Worm (Caenorhabditis elegans): ENCODE results near the gene tba-4.

tba-4 gene

DNA sequence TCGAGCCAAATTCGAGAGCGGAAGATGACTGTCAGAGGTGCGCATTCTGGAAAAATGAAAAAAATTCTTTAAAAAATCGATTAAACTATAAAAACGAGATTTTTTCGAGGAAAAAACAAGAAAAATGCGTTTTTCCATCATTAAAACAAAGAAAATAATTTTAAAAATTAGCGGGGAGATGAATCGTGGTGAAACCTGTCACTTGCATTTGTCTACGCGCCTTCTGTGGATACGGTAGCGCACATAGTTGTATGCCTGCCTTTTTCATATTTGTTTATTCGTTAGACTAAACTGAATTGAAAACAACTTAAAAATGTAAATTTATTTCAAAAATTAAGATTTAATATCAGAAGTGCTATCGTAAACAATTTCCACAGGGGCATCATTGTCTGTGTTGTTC is 34.1 kb upstream of the tba-4 start, which contains the start of gene egg-3 (continued):
- TF ChIP-seq nhr-179 (tag; optimal IDR thresholded peaks at IDR 0.05), result no peak
- no peak for TF ChIP-seq rpc-1 (optimal IDR thresholded peaks at IDR 0.05)
- TF ChIP-seq rpc-1 (tag; optimal IDR thresholded peaks at IDR 0.05), result no peak
- TF ChIP-seq F33H1.4 (GFP tag; IDR thresholded peaks at IDR 0.05), result peak; percentile 92
- no peak for TF ChIP-seq ekl-4 (GFP tag; IDR thresholded peaks at IDR 0.05)
- no peak for TF ChIP-seq hlh-12 (tag; optimal IDR thresholded peaks at IDR 0.05)
- peak; percentile 15 for TF ChIP-seq snpc-1.1 (tag; optimal IDR thresholded peaks at IDR 0.05; ENCODE audit: insufficient read depth)
- no peak for TF ChIP-seq lag-1 (GFP tag; IDR thresholded peaks at IDR 0.05)

DNA sequence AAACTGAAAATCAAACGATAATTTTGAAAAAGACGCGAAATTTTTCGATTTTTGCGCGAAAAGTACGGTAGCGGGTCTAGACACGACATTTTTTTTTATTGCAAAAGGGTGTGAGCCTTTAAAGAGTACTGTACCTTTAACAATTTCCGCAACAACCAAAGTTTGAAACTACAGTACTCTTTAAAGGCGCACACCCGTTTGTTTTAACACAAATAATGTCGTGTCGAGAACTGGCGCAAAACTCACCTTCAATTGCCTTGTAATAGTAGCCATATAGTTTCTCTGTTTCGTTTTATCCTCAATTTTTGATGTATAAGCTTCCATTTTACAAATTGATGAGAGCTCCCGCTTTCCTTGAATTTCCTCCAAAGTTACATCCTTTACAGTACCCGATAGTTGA is 33.3 kb upstream of the tba-4 start:
- TF ChIP-seq madf-6 (GFP tag; IDR thresholded peaks at IDR 0.05) (0 out of 2 replicates have a peak, but pooled peaks have one; percentile 12), lsl-1 (GFP tag; optimal IDR thresholded peaks at IDR 0.05) (peak; percentile 41), snpc-3.4 (tag; optimal IDR thresholded peaks at IDR 0.05) (no peak)

DNA sequence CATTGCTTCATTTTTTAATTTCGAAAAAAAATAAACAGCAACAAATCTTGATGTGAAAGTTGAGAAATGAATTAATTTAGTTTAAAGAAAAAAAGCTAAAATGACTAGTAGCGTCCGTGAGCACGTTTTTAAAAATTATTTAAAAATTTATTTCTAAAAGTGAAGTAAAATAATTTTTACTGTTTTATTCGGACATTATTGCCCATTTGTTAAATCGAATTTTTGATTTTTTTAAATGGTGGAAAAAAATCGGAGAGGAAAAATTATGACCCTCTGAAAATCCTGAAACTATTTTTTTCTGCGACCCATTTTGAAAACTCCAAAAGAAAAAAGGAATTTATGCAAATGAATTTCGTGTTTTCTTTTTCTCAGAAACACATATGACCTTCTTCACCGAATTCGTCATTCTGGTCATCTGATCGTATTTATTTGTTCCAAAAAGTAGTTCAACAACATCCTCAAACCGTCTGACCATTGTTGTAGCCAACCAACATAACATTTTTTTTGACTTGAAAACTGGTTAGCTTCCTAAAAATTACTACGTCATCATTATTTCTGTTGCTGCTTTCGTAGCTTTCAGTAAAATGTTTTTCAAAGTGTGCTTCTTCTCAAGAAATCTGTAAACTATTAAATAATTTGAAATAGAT is 32.5 kb upstream of the tba-4 start, which contains the start of gene F44F4.3:
Gene F44F4.3, minus strand, starts transcription at position 51 of the 647 bp plus-strand sequence.
- TF ChIP-seq rpc-1 (optimal IDR thresholded peaks at IDR 0.05), result no peak
- TF ChIP-seq rpc-1 (tag; optimal IDR thresholded peaks at IDR 0.05), result no peak
- no peak for TF ChIP-seq dpl-1 (GFP tag; optimal IDR thresholded peaks at IDR 0.05)
- TF ChIP-seq lag-1 (GFP tag; IDR thresholded peaks at IDR 0.05), result no peak
- TF ChIP-seq Y67H2A.10 (GFP tag; conservative IDR thresholded peaks at IDR 0.05), result no peak
- no peak for TF ChIP-seq T07F8.4 (tag; optimal IDR thresholded peaks at IDR 0.05)

DNA sequence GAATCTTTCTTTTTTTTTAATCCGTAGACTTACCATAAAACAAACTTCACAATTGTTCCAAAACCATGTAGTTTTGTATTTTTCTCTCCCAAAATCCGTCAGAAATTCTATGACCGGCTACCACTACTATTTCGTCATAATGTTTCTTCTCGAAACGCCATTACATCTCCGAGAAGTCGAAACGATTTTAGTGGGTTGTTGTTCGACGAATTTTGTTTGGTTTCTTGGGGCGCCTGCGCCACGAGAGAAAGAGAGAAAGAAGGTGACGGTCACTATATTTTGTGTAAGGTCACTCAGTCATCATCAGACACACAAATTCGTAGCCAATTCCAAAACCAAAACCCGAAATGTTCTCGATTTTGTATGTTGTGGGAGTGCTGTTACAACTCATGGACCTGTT is 31.4 kb upstream of the tba-4 start:
- TF ChIP-seq cebp-1 (GFP tag; IDR thresholded peaks at IDR 0.05) (0 out of 2 replicates have a peak, but pooled peaks have one; percentile 20), cebp-1 (tag; optimal IDR thresholded peaks at IDR 0.05) (peak; percentile 70), xnd-1 (tag; optimal IDR thresholded peaks at IDR 0.05) (no peak), C17E4.6 (GFP tag; IDR thresholded peaks at IDR 0.05) (no peak)

DNA sequence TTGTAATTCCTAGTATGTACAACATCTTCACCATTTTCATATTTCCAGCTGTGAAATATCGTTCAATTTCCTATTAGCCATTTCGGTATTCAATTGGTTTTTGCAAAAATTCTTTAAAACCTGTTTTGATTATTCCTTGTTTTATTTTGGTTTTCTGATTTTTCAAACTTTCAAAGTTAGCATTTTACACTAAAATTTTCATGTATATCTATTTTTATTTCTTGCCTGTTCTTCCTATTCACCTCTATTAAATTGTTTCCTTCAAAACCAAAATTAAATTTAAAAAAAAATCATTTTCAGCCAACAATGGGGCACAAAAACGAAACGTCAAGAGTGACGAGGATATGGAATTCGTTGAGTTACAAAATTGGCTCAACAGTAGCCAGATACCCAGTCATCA is 29.5 kb upstream of the tba-4 start, which contains the start of gene ptr-8:
Gene ptr-8, plus strand, starts transcription at position 301 of the 400 bp plus-strand sequence.
- TF ChIP-seq gei-17 (GFP tag; optimal IDR thresholded peaks at IDR 0.05) (no peak), Y56A3A.18 (GFP tag; IDR thresholded peaks at IDR 0.05) (no peak), lin-40 (tag; optimal IDR thresholded peaks at IDR 0.05) (no peak), snpc-4 (GFP tag; optimal IDR thresholded peaks at IDR 0.05) (no peak), snpc-4 (tag; optimal IDR thresholded peaks at IDR 0.05) (no peak), unc-130 (GFP tag; optimal IDR thresholded peaks at IDR 0.05) (no peak), mel-28 (tag; optimal IDR thresholded peaks at IDR 0.05; ENCODE audit: borderline replicate concordance) (no peak), let-607 (tag; optimal IDR thresholded peaks at IDR 0.05) (no peak), athp-1 (tag; optimal IDR thresholded peaks at IDR 0.05) (no peak), him-1 (tag; optimal IDR thresholded peaks at IDR 0.05) (no peak), nhr-27 (tag; optimal IDR thresholded peaks at IDR 0.05) (no peak), tlf-1 (GFP tag; optimal IDR thresholded peaks at IDR 0.05) (no peak), T07F8.4 (tag; optimal IDR thresholded peaks at IDR 0.05) (no peak)

DNA sequence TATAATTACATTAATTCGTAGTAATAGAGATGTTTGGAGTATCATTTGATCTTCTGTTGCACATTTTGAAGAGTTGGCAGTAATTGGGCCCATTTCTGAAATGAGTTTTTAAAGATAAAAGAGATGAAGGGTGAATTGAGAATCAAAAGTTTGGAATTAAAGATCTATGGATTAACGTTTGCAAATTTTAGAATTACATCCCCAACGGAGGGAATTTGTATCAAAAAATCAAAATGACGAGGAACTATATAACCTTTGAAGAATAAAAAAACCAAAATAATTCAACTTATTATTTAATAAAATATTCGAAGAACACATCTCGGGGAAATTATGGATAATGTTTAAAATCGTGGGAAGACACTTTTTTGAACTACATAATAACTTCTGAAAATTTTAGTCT is 23.5 kb upstream of the tba-4 start, which contains the start of gene sra-10:
Gene sra-10, minus strand, starts transcription at position 101 of the 400 bp plus-strand sequence.
- TF ChIP-seq lin-26 (GFP tag; IDR thresholded peaks at IDR 0.05), result no peak
- TF ChIP-seq ZK185.1 (tag; optimal IDR thresholded peaks at IDR 0.05; ENCODE audit: poor library complexity, severe bottlenecking), result no peak
- no peak for TF ChIP-seq rcor-1 (GFP tag; IDR thresholded peaks at IDR 0.05)
- no peak for TF ChIP-seq unc-62 (GFP tag; optimal IDR thresholded peaks at IDR 0.05)
